Fruit fly (Drosophila melanogaster): Measurements from ENCODE around the gene p130CAS.
A peak's percentile ranks its signal among the peaks of the same experiment; 100 is the strongest.

Gene p130CAS

dm6 chr3L:175949-176348 is 23.3 kb downstream of the p130CAS start, which contains the start of gene CG7049 (continued):
- TF ChIP-seq CG9797 (GFP tag; optimal IDR thresholded peaks at IDR 0.05) (peak; percentile 57), zfh2 (GFP tag; optimal IDR thresholded peaks at IDR 0.05) (no peak), fd64A (GFP tag; optimal IDR thresholded peaks at IDR 0.05) (no peak), eyg (GFP tag; optimal IDR thresholded peaks at IDR 0.05) (no peak), ATbp (GFP tag; optimal IDR thresholded peaks at IDR 0.05) (no peak), Fer3 (tag; optimal IDR thresholded peaks at IDR 0.05) (no peak), Lhr (GFP tag; optimal IDR thresholded peaks at IDR 0.05) (peak; percentile 72), lov (optimal IDR thresholded peaks at IDR 0.05) (no peak), lov (GFP tag; IDR thresholded peaks at IDR 0.05) (no peak), YL-1 (GFP tag; optimal IDR thresholded peaks at IDR 0.05) (peak; percentile 27), CG4424 (GFP tag; optimal IDR thresholded peaks at IDR 0.05) (peak; percentile 5), CG11696 (GFP tag; IDR thresholded peaks at IDR 0.05) (no peak), CG17829 (tag; optimal IDR thresholded peaks at IDR 0.05) (no peak), dmrt11E (tag; optimal IDR thresholded peaks at IDR 0.05) (no peak), lilli (GFP tag; optimal IDR thresholded peaks at IDR 0.05) (no peak), bcd (GFP tag; optimal IDR thresholded peaks at IDR 0.05) (no peak), CG18262 (tag; optimal IDR thresholded peaks at IDR 0.05) (no peak), row (GFP tag; IDR thresholded peaks at IDR 0.05) (no peak; the same call in 2 of the 3 replicates), CG15696 (tag; optimal IDR thresholded peaks at IDR 0.05) (no peak), CG4404 (GFP tag; IDR thresholded peaks at IDR 0.05) (no peak), MESR4 (GFP tag; optimal IDR thresholded peaks at IDR 0.05) (peak; percentile 63), CG8388 (GFP tag; optimal IDR thresholded peaks at IDR 0.05) (no peak), bowl (GFP tag; IDR thresholded peaks at IDR 0.05) (no peak), kay (GFP tag; optimal IDR thresholded peaks at IDR 0.05) (no peak), CG17612 (GFP tag; IDR thresholded peaks at IDR 0.05) (no peak), Dek (tag; optimal IDR thresholded peaks at IDR 0.05) (no peak), Nf-YC (tag; optimal IDR thresholded peaks at IDR 0.05) (no peak), fd102C (GFP tag; optimal IDR thresholded peaks at IDR 0.05) (no peak), bsh (GFP tag; optimal IDR thresholded peaks at IDR 0.05) (no peak), Camta (GFP tag; optimal IDR thresholded peaks at IDR 0.05) (no peak), CG10959 (GFP tag; IDR thresholded peaks at IDR 0.05) (no peak), CG16779 (GFP tag; IDR thresholded peaks at IDR 0.05) (no peak), H2.0 (GFP tag; IDR thresholded peaks at IDR 0.05) (no peak), Dip3 (GFP tag; optimal IDR thresholded peaks at IDR 0.05) (no peak), Hr39 (optimal IDR thresholded peaks at IDR 0.05) (no peak), CG13624 (GFP tag; optimal IDR thresholded peaks at IDR 0.05) (no peak), CG11085 (GFP tag; IDR thresholded peaks at IDR 0.05) (no peak), CHES-1-like (GFP tag; optimal IDR thresholded peaks at IDR 0.05) (peak; percentile 4), Lpt (GFP tag; optimal IDR thresholded peaks at IDR 0.05) (no peak), amos (GFP tag; IDR thresholded peaks at IDR 0.05; ENCODE audit: partially characterized antibody) (no peak; the same call in 1 of the 2 replicates), NfI (GFP tag; optimal IDR thresholded peaks at IDR 0.05) (no peak), p53 (GFP tag; optimal IDR thresholded peaks at IDR 0.05) (no peak), CG18011 (GFP tag; optimal IDR thresholded peaks at IDR 0.05) (peak; percentile 25), CG30403 (GFP tag; optimal IDR thresholded peaks at IDR 0.05) (no peak), CG32772 (GFP tag; IDR thresholded peaks at IDR 0.05) (no peak), D (optimal IDR thresholded peaks at IDR 0.05) (no peak), D (GFP tag; optimal IDR thresholded peaks at IDR 0.05) (no peak), CG17359 (tag; optimal IDR thresholded peaks at IDR 0.05) (no peak), phol (tag; optimal IDR thresholded peaks at IDR 0.05) (peak; percentile 25), CG2875 (GFP tag; optimal IDR thresholded peaks at IDR 0.05) (no peak), kni (GFP tag; optimal IDR thresholded peaks at IDR 0.05) (no peak), CG3995 (GFP tag; optimal IDR thresholded peaks at IDR 0.05) (peak; percentile 79), CG17802 (tag; optimal IDR thresholded peaks at IDR 0.05) (no peak)

Measured in whole organism, embryonic.